ENCODE assay signal across 1 fruit fly cellular context in genomic region chr3L:745222-745942, dm6.
TF ChIP-seq lines count a peak whose summit lies in the region.

No protein-coding gene starts in this region.

TF ChIP-seq in whole organism, embryonic, 481 proteins besides CTCF, POLR2A, EP300 and RAD21 (continued from another document and continues in another):
- no peak for TF ChIP-seq inv (GFP tag; IDR thresholded peaks at IDR 0.05; lab: Robert Waterston, UW; ENCODE audit: partially characterized antibody)
- TF ChIP-seq CG6765 (GFP tag; optimal IDR thresholded peaks at IDR 0.05; lab: Kevin White, UChicago) = no peak
- TF ChIP-seq CG7556 (GFP tag; optimal IDR thresholded peaks at IDR 0.05; lab: Kevin White, UChicago) = peak; percentile 50
- TF ChIP-seq cato (GFP tag; optimal IDR thresholded peaks at IDR 0.05; lab: Kevin White, UChicago; ENCODE audit: borderline replicate concordance) = peak; percentile 44
- TF ChIP-seq chn (GFP tag; optimal IDR thresholded peaks at IDR 0.05; lab: Kevin White, UChicago) = peak; percentile 15
- TF ChIP-seq Adf1 (GFP tag; IDR thresholded peaks at IDR 0.05; lab: Robert Waterston, UW) = no peak
- TF ChIP-seq gsb-n (tag; optimal IDR thresholded peaks at IDR 0.05; lab: Kevin White, UChicago) = peak; percentile 12
- no peak for TF ChIP-seq ATbp (GFP tag; optimal IDR thresholded peaks at IDR 0.05; lab: Kevin White, UChicago)
- TF ChIP-seq CG8944 (GFP tag; optimal IDR thresholded peaks at IDR 0.05; lab: Kevin White, UChicago) = peak; percentile 38
- no peak for TF ChIP-seq org-1 (GFP tag; optimal IDR thresholded peaks at IDR 0.05; lab: Kevin White, UChicago)
- TF ChIP-seq CG14965 (GFP tag; optimal IDR thresholded peaks at IDR 0.05; lab: Kevin White, UChicago; ENCODE audit: borderline replicate concordance) = no peak
- no peak for TF ChIP-seq hbn (GFP tag; IDR thresholded peaks at IDR 0.05; lab: Robert Waterston, UW; ENCODE audit: partially characterized antibody)
- peak; percentile 50 for TF ChIP-seq CG8924 (tag; optimal IDR thresholded peaks at IDR 0.05; lab: Kevin White, UChicago)
- no peak for TF ChIP-seq CG9932 (GFP tag; IDR thresholded peaks at IDR 0.05; lab: Robert Waterston, UW)
- no peak for TF ChIP-seq CG4360 (GFP tag; IDR thresholded peaks at IDR 0.05; lab: Robert Waterston, UW)
- TF ChIP-seq CG9797 (GFP tag; optimal IDR thresholded peaks at IDR 0.05; lab: Kevin White, UChicago) = no peak
- no peak for TF ChIP-seq CG6654 (GFP tag; optimal IDR thresholded peaks at IDR 0.05; lab: Kevin White, UChicago)
- TF ChIP-seq stwl (tag; optimal IDR thresholded peaks at IDR 0.05; lab: Kevin White, UChicago) = peak; percentile 27
- peak; percentile 46 for TF ChIP-seq Six4 (GFP tag; optimal IDR thresholded peaks at IDR 0.05; lab: Kevin White, UChicago)
- TF ChIP-seq CG14667 (GFP tag; IDR thresholded peaks at IDR 0.05; lab: Robert Waterston, UW) = no peak
- TF ChIP-seq CG8478 (optimal IDR thresholded peaks at IDR 0.05; lab: Kevin White, UChicago) = no peak
- no peak for TF ChIP-seq Rfx (GFP tag; IDR thresholded peaks at IDR 0.05; lab: Robert Waterston, UW)
- peak; percentile 50 for TF ChIP-seq CG4854 (GFP tag; optimal IDR thresholded peaks at IDR 0.05; lab: Kevin White, UChicago)
- peak; percentile 62 for TF ChIP-seq oc (tag; optimal IDR thresholded peaks at IDR 0.05; lab: Kevin White, UChicago)
- TF ChIP-seq CG2678 (tag; optimal IDR thresholded peaks at IDR 0.05; lab: Kevin White, UChicago) = peak; percentile 43
- TF ChIP-seq bab2 (GFP tag; optimal IDR thresholded peaks at IDR 0.05; lab: Kevin White, UChicago) = peak; percentile 64
- no peak for TF ChIP-seq D19B (GFP tag; optimal IDR thresholded peaks at IDR 0.05; lab: Kevin White, UChicago)
- peak; percentile 65 for TF ChIP-seq CG15696 (tag; optimal IDR thresholded peaks at IDR 0.05; lab: Kevin White, UChicago)
- no peak for TF ChIP-seq CG9817 (tag; optimal IDR thresholded peaks at IDR 0.05; lab: Kevin White, UChicago)
- TF ChIP-seq wdn (GFP tag; IDR thresholded peaks at IDR 0.05; lab: Robert Waterston, UW) = no peak
- TF ChIP-seq gt (GFP tag; IDR thresholded peaks at IDR 0.05; lab: Robert Waterston, UW) = no peak
- no peak for TF ChIP-seq CG7786 (GFP tag; optimal IDR thresholded peaks at IDR 0.05; lab: Kevin White, UChicago)
- TF ChIP-seq CG17359 (tag; optimal IDR thresholded peaks at IDR 0.05; lab: Kevin White, UChicago) = peak; percentile 25
- TF ChIP-seq Antp (GFP tag; optimal IDR thresholded peaks at IDR 0.05; lab: Kevin White, UChicago) = no peak
- no peak for TF ChIP-seq CG7928 (GFP tag; optimal IDR thresholded peaks at IDR 0.05; lab: Kevin White, UChicago)
- no peak for TF ChIP-seq HmgD (GFP tag; optimal IDR thresholded peaks at IDR 0.05; lab: Kevin White, UChicago)
- no peak for TF ChIP-seq lov (optimal IDR thresholded peaks at IDR 0.05; lab: Kevin White, UChicago)
- TF ChIP-seq lov (GFP tag; IDR thresholded peaks at IDR 0.05; lab: Robert Waterston, UW) = no peak
- TF ChIP-seq NfI (GFP tag; optimal IDR thresholded peaks at IDR 0.05; lab: Kevin White, UChicago) = no peak
- no peak for TF ChIP-seq CG8359 (GFP tag; optimal IDR thresholded peaks at IDR 0.05; lab: Kevin White, UChicago; ENCODE audit: borderline replicate concordance)
- TF ChIP-seq Bgb (GFP tag; IDR thresholded peaks at IDR 0.05; lab: Robert Waterston, UW; ENCODE audit: partially characterized antibody) = no peak
- no peak for TF ChIP-seq Myb (GFP tag; optimal IDR thresholded peaks at IDR 0.05; lab: Kevin White, UChicago)
- peak; percentile 8 for TF ChIP-seq CG13424 (tag; optimal IDR thresholded peaks at IDR 0.05; lab: Kevin White, UChicago)
- no peak for TF ChIP-seq Opbp (GFP tag; IDR thresholded peaks at IDR 0.05; lab: Robert Waterston, UW; ENCODE audit: partially characterized antibody)
- no peak for TF ChIP-seq Lim3 (GFP tag; IDR thresholded peaks at IDR 0.05; lab: Robert Waterston, UW)
- no peak for TF ChIP-seq ase (GFP tag; IDR thresholded peaks at IDR 0.05; lab: Robert Waterston, UW)
- TF ChIP-seq zen2 (GFP tag; IDR thresholded peaks at IDR 0.05; lab: Robert Waterston, UW; ENCODE audit: partially characterized antibody) = no peak
- peak; percentile 48 for TF ChIP-seq nmo (GFP tag; optimal IDR thresholded peaks at IDR 0.05; lab: Kevin White, UChicago)
- TF ChIP-seq Max (GFP tag; optimal IDR thresholded peaks at IDR 0.05; lab: Kevin White, UChicago) = peak; percentile 5
- TF ChIP-seq Dll (GFP tag; IDR thresholded peaks at IDR 0.05; lab: Robert Waterston, UW; ENCODE audit: partially characterized antibody) = no peak
- peak; percentile 65 for TF ChIP-seq CG17829 (tag; optimal IDR thresholded peaks at IDR 0.05; lab: Kevin White, UChicago)
- TF ChIP-seq CG4282 (GFP tag; optimal IDR thresholded peaks at IDR 0.05; lab: Kevin White, UChicago) = no peak
- TF ChIP-seq luna (GFP tag; optimal IDR thresholded peaks at IDR 0.05; lab: Kevin White, UChicago) = no peak
- peak; percentile 32 for TF ChIP-seq CG18476 (GFP tag; optimal IDR thresholded peaks at IDR 0.05; lab: Kevin White, UChicago)
- TF ChIP-seq CG12299 (tag; optimal IDR thresholded peaks at IDR 0.05; lab: Kevin White, UChicago) = no peak
- no peak for TF ChIP-seq pan (optimal IDR thresholded peaks at IDR 0.05; lab: Kevin White, UChicago)
- peak in 1 of 2 experiments; percentile 33 for TF ChIP-seq pan (GFP tag; optimal IDR thresholded peaks at IDR 0.05 in 1 of 2, IDR thresholded peaks at IDR 0.05 in 1 of 2)
- no peak for TF ChIP-seq NC2β (GFP tag; optimal IDR thresholded peaks at IDR 0.05; lab: Kevin White, UChicago)
- peak; percentile 67 for TF ChIP-seq pros (GFP tag; optimal IDR thresholded peaks at IDR 0.05; lab: Kevin White, UChicago)
- peak; percentile 49 for TF ChIP-seq CG6254 (GFP tag; optimal IDR thresholded peaks at IDR 0.05; lab: Kevin White, UChicago)
- no peak for TF ChIP-seq Lhr (GFP tag; optimal IDR thresholded peaks at IDR 0.05; lab: Kevin White, UChicago)
- peak; percentile 43 for TF ChIP-seq vvl (GFP tag; IDR thresholded peaks at IDR 0.05; lab: Robert Waterston, UW)
- TF ChIP-seq Dip2 (GFP tag; IDR thresholded peaks at IDR 0.05; lab: Robert Waterston, UW) = no peak
- no peak for TF ChIP-seq CG1233 (GFP tag; optimal IDR thresholded peaks at IDR 0.05; lab: Kevin White, UChicago)
- TF ChIP-seq CG12219 (GFP tag; optimal IDR thresholded peaks at IDR 0.05; lab: Kevin White, UChicago) = no peak
- no peak for TF ChIP-seq fru (optimal IDR thresholded peaks at IDR 0.05; lab: Kevin White, UChicago)
- peak; percentile 9 for TF ChIP-seq vfl (GFP tag; optimal IDR thresholded peaks at IDR 0.05; lab: Kevin White, UChicago)
- TF ChIP-seq nau (GFP tag; optimal IDR thresholded peaks at IDR 0.05; lab: Kevin White, UChicago) = no peak
- TF ChIP-seq CG32772 (GFP tag; IDR thresholded peaks at IDR 0.05; lab: Robert Waterston, UW) = no peak
- TF ChIP-seq CG1024 (GFP tag; IDR thresholded peaks at IDR 0.05; lab: Robert Waterston, UW) = no peak
- TF ChIP-seq CG15514 (GFP tag; optimal IDR thresholded peaks at IDR 0.05; lab: Kevin White, UChicago) = no peak
- TF ChIP-seq HmgZ (tag; optimal IDR thresholded peaks at IDR 0.05; lab: Kevin White, UChicago) = no peak
- TF ChIP-seq chif (GFP tag; optimal IDR thresholded peaks at IDR 0.05; lab: Kevin White, UChicago) = peak; percentile 20 to 62
- TF ChIP-seq fd102C (GFP tag; optimal IDR thresholded peaks at IDR 0.05; lab: Kevin White, UChicago) = no peak
- peak; percentile 50 for TF ChIP-seq Neu2 (GFP tag; optimal IDR thresholded peaks at IDR 0.05; lab: Kevin White, UChicago; ENCODE audit: borderline replicate concordance)
- no peak for TF ChIP-seq hkb (optimal IDR thresholded peaks at IDR 0.05; lab: Kevin White, UChicago)
- peak; percentile 56; the same call in 1 of the 2 replicates for TF ChIP-seq hkb (GFP tag; IDR thresholded peaks at IDR 0.05; lab: Robert Waterston, UW)
- TF ChIP-seq zfh1 (GFP tag; IDR thresholded peaks at IDR 0.05; lab: Robert Waterston, UW) = peak; percentile 69
- peak; percentile 76 for TF ChIP-seq gem (tag; optimal IDR thresholded peaks at IDR 0.05; lab: Kevin White, UChicago)
- TF ChIP-seq PHDP (tag; optimal IDR thresholded peaks at IDR 0.05; lab: Kevin White, UChicago) = peak; percentile 22
- TF ChIP-seq CG2712 (tag; optimal IDR thresholded peaks at IDR 0.05; lab: Kevin White, UChicago) = peak; percentile 82
- peak; percentile 47 for TF ChIP-seq unpg (GFP tag; optimal IDR thresholded peaks at IDR 0.05; lab: Kevin White, UChicago)
- TF ChIP-seq tio (GFP tag; optimal IDR thresholded peaks at IDR 0.05; lab: Kevin White, UChicago) = peak; percentile 18
- TF ChIP-seq CG11560 (tag; IDR thresholded peaks at IDR 0.05; lab: Robert Waterston, UW) = no peak
- TF ChIP-seq Ets65A (GFP tag; lab: Kevin White, UChicago) = peak; percentile 94
- TF ChIP-seq fd64A (GFP tag; optimal IDR thresholded peaks at IDR 0.05; lab: Kevin White, UChicago) = no peak
- TF ChIP-seq D19A (tag; optimal IDR thresholded peaks at IDR 0.05; lab: Kevin White, UChicago) = peak; percentile 65
- TF ChIP-seq CG17186 (GFP tag; optimal IDR thresholded peaks at IDR 0.05; lab: Kevin White, UChicago) = no peak
- peak; percentile 31 for TF ChIP-seq bcd (GFP tag; optimal IDR thresholded peaks at IDR 0.05; lab: Kevin White, UChicago)
- no peak for TF ChIP-seq HHEX (GFP tag; optimal IDR thresholded peaks at IDR 0.05; lab: Kevin White, UChicago)
- TF ChIP-seq Oli (tag; optimal IDR thresholded peaks at IDR 0.05; lab: Kevin White, UChicago) = peak; percentile 24
- peak; percentile 47 for TF ChIP-seq Mad (GFP tag; optimal IDR thresholded peaks at IDR 0.05; lab: Kevin White, UChicago)
- no peak for TF ChIP-seq CG10565 (GFP tag; optimal IDR thresholded peaks at IDR 0.05; lab: Kevin White, UChicago)
- no peak for TF ChIP-seq Kr (GFP tag; optimal IDR thresholded peaks at IDR 0.05; lab: Kevin White, UChicago)
- TF ChIP-seq kni (GFP tag; optimal IDR thresholded peaks at IDR 0.05; lab: Kevin White, UChicago) = peak; percentile 52
- TF ChIP-seq nerfin-1 (tag; optimal IDR thresholded peaks at IDR 0.05; lab: Kevin White, UChicago) = peak; percentile 55
- 0 out of 2 replicates have a peak, but pooled peaks have one; percentile 17 for TF ChIP-seq crol (GFP tag; IDR thresholded peaks at IDR 0.05; lab: Robert Waterston, UW)
- no peak for TF ChIP-seq Vsx1 (GFP tag; optimal IDR thresholded peaks at IDR 0.05; lab: Kevin White, UChicago)
- peak; percentile 51 for TF ChIP-seq az2 (GFP tag; optimal IDR thresholded peaks at IDR 0.05; lab: Kevin White, UChicago)
- TF ChIP-seq sqz (GFP tag; optimal IDR thresholded peaks at IDR 0.05; lab: Kevin White, UChicago) = no peak
- no peak for TF ChIP-seq caup (GFP tag; optimal IDR thresholded peaks at IDR 0.05; lab: Kevin White, UChicago; ENCODE audit: severe bottlenecking)
- no peak for TF ChIP-seq vnd (GFP tag; IDR thresholded peaks at IDR 0.05; lab: Robert Waterston, UW; ENCODE audit: partially characterized antibody)
- TF ChIP-seq corto (GFP tag; optimal IDR thresholded peaks at IDR 0.05; lab: Kevin White, UChicago) = peak; percentile 1
- TF ChIP-seq Poxn (GFP tag; IDR thresholded peaks at IDR 0.05; lab: Robert Waterston, UW) = no peak
- TF ChIP-seq CG30403 (GFP tag; optimal IDR thresholded peaks at IDR 0.05; lab: Kevin White, UChicago) = peak; percentile 34
- TF ChIP-seq Xbp1 (GFP tag; optimal IDR thresholded peaks at IDR 0.05; lab: Kevin White, UChicago) = peak; percentile 39
- no peak for TF ChIP-seq CG11247 (GFP tag; IDR thresholded peaks at IDR 0.05; lab: Robert Waterston, UW)
- no peak for TF ChIP-seq CG30431 (GFP tag; optimal IDR thresholded peaks at IDR 0.05; lab: Kevin White, UChicago)
- TF ChIP-seq twi (tag; optimal IDR thresholded peaks at IDR 0.05; lab: Kevin White, UChicago) = peak; percentile 86
- TF ChIP-seq CG5245 (GFP tag; optimal IDR thresholded peaks at IDR 0.05; lab: Kevin White, UChicago) = no peak
- no peak for TF ChIP-seq shn (GFP tag; optimal IDR thresholded peaks at IDR 0.05; lab: Kevin White, UChicago)
- TF ChIP-seq gro (GFP tag; optimal IDR thresholded peaks at IDR 0.05; lab: Kevin White, UChicago) = no peak
- TF ChIP-seq ci (GFP tag; IDR thresholded peaks at IDR 0.05; lab: Robert Waterston, UW) = 0 out of 3 replicates have a peak, but pooled peaks have one; percentile 27
- no peak for TF ChIP-seq Dip3 (GFP tag; optimal IDR thresholded peaks at IDR 0.05; lab: Kevin White, UChicago)
- no peak for TF ChIP-seq abd-A (tag; optimal IDR thresholded peaks at IDR 0.05; lab: Kevin White, UChicago)
- TF ChIP-seq Atf-2 (GFP tag; optimal IDR thresholded peaks at IDR 0.05; lab: Kevin White, UChicago) = peak; percentile 22
- no peak for TF ChIP-seq emc (GFP tag; optimal IDR thresholded peaks at IDR 0.05; lab: Kevin White, UChicago)
- TF ChIP-seq CG13123 (GFP tag; optimal IDR thresholded peaks at IDR 0.05; lab: Kevin White, UChicago) = no peak
- TF ChIP-seq Abd-B (GFP tag; optimal IDR thresholded peaks at IDR 0.05; lab: Kevin White, UChicago) = no peak
- TF ChIP-seq CG1647 (GFP tag; optimal IDR thresholded peaks at IDR 0.05; lab: Kevin White, UChicago) = peak; percentile 48
- TF ChIP-seq Hr51 (GFP tag; optimal IDR thresholded peaks at IDR 0.05; lab: Kevin White, UChicago) = peak; percentile 4 to 16
- no peak for TF ChIP-seq dysf (GFP tag; IDR thresholded peaks at IDR 0.05; lab: Robert Waterston, UW)
- no peak for TF ChIP-seq CG5953 (GFP tag; IDR thresholded peaks at IDR 0.05; lab: Robert Waterston, UW)
- no peak for TF ChIP-seq CG12769 (tag; optimal IDR thresholded peaks at IDR 0.05; lab: Kevin White, UChicago)
- TF ChIP-seq CG31365 (tag; optimal IDR thresholded peaks at IDR 0.05; lab: Kevin White, UChicago) = no peak
- peak; percentile 56 for TF ChIP-seq CG11504 (tag; optimal IDR thresholded peaks at IDR 0.05; lab: Kevin White, UChicago)
- TF ChIP-seq CG7839 (tag; optimal IDR thresholded peaks at IDR 0.05; lab: Kevin White, UChicago) = peak; percentile 57
- peak; percentile 35 for TF ChIP-seq CG16863 (GFP tag; optimal IDR thresholded peaks at IDR 0.05; lab: Kevin White, UChicago)
- peak; percentile 44 for TF ChIP-seq CG3407 (GFP tag; optimal IDR thresholded peaks at IDR 0.05; lab: Kevin White, UChicago)
- TF ChIP-seq CG13775 (GFP tag; optimal IDR thresholded peaks at IDR 0.05; lab: Kevin White, UChicago) = peak; percentile 49
- no peak for TF ChIP-seq CG12104 (GFP tag; optimal IDR thresholded peaks at IDR 0.05; lab: Kevin White, UChicago)
- peak; percentile 43 for TF ChIP-seq CG13624 (GFP tag; optimal IDR thresholded peaks at IDR 0.05; lab: Kevin White, UChicago)
- TF ChIP-seq HLH4C (GFP tag; IDR thresholded peaks at IDR 0.05; lab: Robert Waterston, UW; ENCODE audit: partially characterized antibody) = no peak
- no peak for TF ChIP-seq CG10462 (GFP tag; optimal IDR thresholded peaks at IDR 0.05; lab: Kevin White, UChicago)
- 0 out of 3 replicates have a peak, but pooled peaks have one; percentile 32 for TF ChIP-seq CG34422 (GFP tag; IDR thresholded peaks at IDR 0.05; lab: Robert Waterston, UW)
